Fruit fly (Drosophila melanogaster) whole organism, embryonic: ENCODE results near the gene CG4465.

ENCODE experiments used
- B-H1 ChIP-seq: fragments of 200-800 bp; sonication (Bioruptor generic); IDR thresholded peaks from 3 replicates; pipeline ENCODE4 v1.3.6; 2022; ENCODE audit warnings: missing biosample characterization, missing genetic modification characterization
- CG10267 ChIP-seq: fragments of 200-800 bp; sonication (Bioruptor generic); optimal IDR thresholded peaks from 2 replicates; lab custom pipeline; 2018; ENCODE audit warnings: missing biosample characterization, mild to moderate bottlenecking, missing genetic modification characterization, moderate library complexity
- CG10462 ChIP-seq: fragments of 200-800 bp; sonication (Bioruptor generic); optimal IDR thresholded peaks from 2 replicates; lab custom pipeline; 2016; ENCODE audit warnings: missing biosample characterization, missing genetic modification characterization
- CG10543 ChIP-seq: fragments of 200-800 bp; sonication (Bioruptor generic); optimal IDR thresholded peaks from 3 replicates; lab custom pipeline; 2017; ENCODE audit warnings: missing biosample characterization, mild to moderate bottlenecking, missing genetic modification characterization, moderate library complexity
- CG10565 ChIP-seq: fragments of 200-800 bp; sonication (Bioruptor generic); optimal IDR thresholded peaks from 3 replicates; lab custom pipeline; 2016; ENCODE audit warnings: missing biosample characterization, mild to moderate bottlenecking, missing genetic modification characterization
- CG11560 ChIP-seq: fragments of 200-800 bp; sonication (Bioruptor generic); IDR thresholded peaks from 3 replicates; pipeline ENCODE4 v1.3.6; 2022; ENCODE audit warnings: missing biosample characterization, missing genetic modification characterization
- CG11696 ChIP-seq: fragments of 200-800 bp; sonication (Bioruptor generic); IDR thresholded peaks from 2 replicates; pipeline ENCODE4 v1.3.6; 2022; ENCODE audit warnings: missing biosample characterization, missing genetic modification characterization
- CG14014 ChIP-seq: fragments of 200-800 bp; sonication (Bioruptor generic); IDR thresholded peaks from 2 replicates; pipeline ENCODE4 v1.3.6; 2022; ENCODE audit warnings: missing biosample characterization, missing genetic modification characterization
- CG15011 ChIP-seq: fragments of 200-800 bp; sonication (Bioruptor generic); optimal IDR thresholded peaks from 3 replicates; lab custom pipeline; 2018; ENCODE audit warnings: missing biosample characterization, mild to moderate bottlenecking, missing genetic modification characterization
- CG16815 ChIP-seq: fragments of 200-800 bp; sonication (Bioruptor generic); optimal IDR thresholded peaks from 3 replicates; lab custom pipeline; 2017; ENCODE audit warnings: missing biosample characterization, mild to moderate bottlenecking, missing genetic modification characterization
- CG1792 ChIP-seq: fragments of 200-800 bp; sonication (Bioruptor generic); optimal IDR thresholded peaks from 2 replicates; lab custom pipeline; 2016; ENCODE audit warnings: missing biosample characterization, missing genetic modification characterization
- CG2129 ChIP-seq: fragments of 200-800 bp; sonication (Bioruptor generic); IDR thresholded peaks from 2 replicates; pipeline ENCODE4 v1.3.6; 2022; ENCODE audit warnings: missing biosample characterization, missing genetic modification characterization; ENCODE audit not compliant: partially characterized antibody
- CG34224 ChIP-seq: fragments of 200-800 bp; sonication (Bioruptor generic); IDR thresholded peaks from 3 replicates; pipeline ENCODE4 v1.3.6; 2022; ENCODE audit warnings: missing biosample characterization, missing genetic modification characterization; ENCODE audit not compliant: partially characterized antibody
- CG3838 ChIP-seq: fragments of 200-800 bp; sonication (Bioruptor generic); optimal IDR thresholded peaks from 3 replicates; lab custom pipeline; 2016; ENCODE audit warnings: missing biosample characterization, missing genetic modification characterization
- CG6813 ChIP-seq: fragments of 200-800 bp; sonication (Bioruptor generic); optimal IDR thresholded peaks from 2 replicates; lab custom pipeline; 2017; ENCODE audit warnings: missing biosample characterization, missing genetic modification characterization, mild to moderate bottlenecking, moderate library complexity, missing genetic modification reagents
- CG7556 ChIP-seq: fragments of 200-800 bp; sonication (Bioruptor generic); optimal IDR thresholded peaks from 2 replicates; lab custom pipeline; 2017; ENCODE audit warnings: missing biosample characterization, mild to moderate bottlenecking, missing genetic modification characterization
- CG7745 ChIP-seq: fragments of 200-800 bp; sonication (Bioruptor generic); optimal IDR thresholded peaks from 2 replicates; lab custom pipeline; 2018; ENCODE audit warnings: missing biosample characterization, mild to moderate bottlenecking, missing genetic modification characterization, moderate library complexity
- CG9817 ChIP-seq: fragments of 200-800 bp; sonication (Bioruptor generic); optimal IDR thresholded peaks from 2 replicates; lab custom pipeline; 2018; ENCODE audit warnings: missing biosample characterization, mild to moderate bottlenecking, missing genetic modification characterization, moderate library complexity
- Fer3 ChIP-seq: fragments of 200-800 bp; sonication (Bioruptor generic); optimal IDR thresholded peaks from 2 replicates; lab custom pipeline; 2018; ENCODE audit warnings: missing biosample characterization, mild to moderate bottlenecking, missing genetic modification characterization, moderate library complexity
- H15 ChIP-seq: fragments of 200-800 bp; sonication (Bioruptor generic); IDR thresholded peaks from 3 replicates; pipeline ENCODE4 v1.3.6; 2022; ENCODE audit warnings: missing biosample characterization, missing genetic modification characterization
- Hr51 ChIP-seq, 2 experiments: fragments of 200-800 bp; sonication (Bioruptor generic); optimal IDR thresholded peaks; 2 replicates in 1 of 2; 3 replicates in 1 of 2; lab custom pipeline; 2016 to 2018; ENCODE audit warnings: missing biosample characterization in 2 of 2, missing genetic modification characterization in 2 of 2, mild to moderate bottlenecking in 1 of 2, moderate library complexity in 1 of 2
- Mad ChIP-seq: fragments of 200-800 bp; sonication (Bioruptor generic); optimal IDR thresholded peaks from 2 replicates; lab custom pipeline; 2016; ENCODE audit warnings: missing biosample characterization, missing genetic modification characterization
- Med ChIP-seq: fragments of 200-800 bp; sonication (Bioruptor generic); peaks from one replicate; lab custom pipeline; 2016; ENCODE audit warnings: missing biosample characterization, missing genetic modification characterization, mild to moderate bottlenecking, inconsistent platforms, moderate library complexity
- Nf-YA ChIP-seq: fragments of 200-800 bp; sonication (Bioruptor generic); IDR thresholded peaks from 2 replicates; pipeline ENCODE4 v1.3.6; 2022; ENCODE audit warnings: missing biosample characterization, missing genetic modification characterization
- Oaz ChIP-seq: fragments of 200-800 bp; sonication (Bioruptor generic); IDR thresholded peaks from 2 replicates; pipeline ENCODE4 v1.3.6; 2022; ENCODE audit warnings: missing biosample characterization, missing genetic modification characterization
- Ptx1 ChIP-seq: fragments of 200-800 bp; sonication (Bioruptor generic); IDR thresholded peaks from 2 replicates; pipeline ENCODE4 v1.3.6; 2022; ENCODE audit warnings: missing biosample characterization, missing genetic modification characterization
- Spps ChIP-seq: fragments of 200-800 bp; sonication (Bioruptor generic); optimal IDR thresholded peaks from 2 replicates; lab custom pipeline; 2018; ENCODE audit warnings: missing biosample characterization, mild to moderate bottlenecking, missing genetic modification characterization
- Trl ChIP-seq, 3 experiments: fragments of >200 bp in 2 of 3; fragments of 200-800 bp in 1 of 3; sonication (Bioruptor generic) in 1 of 3; optimal IDR thresholded peaks; 2 replicates in 1 of 3; 3 replicates in 2 of 3; lab custom pipeline; 2016 to 2017; ENCODE audit warnings: missing biosample characterization in 1 of 3, missing genetic modification characterization in 1 of 3
- Xrp1 ChIP-seq: fragments of 200-800 bp; sonication (Bioruptor generic); IDR thresholded peaks from 2 replicates; pipeline ENCODE4 v1.3.6; 2022; ENCODE audit warnings: missing biosample characterization, missing genetic modification characterization
- chinmo ChIP-seq: fragments of 200-800 bp; sonication (Bioruptor generic); IDR thresholded peaks from 4 replicates; pipeline ENCODE4 v1.3.6; 2022; ENCODE audit warnings: missing biosample characterization, missing genetic modification characterization; ENCODE audit not compliant: partially characterized antibody
- crc ChIP-seq: fragments of 200-800 bp; sonication (Bioruptor generic); optimal IDR thresholded peaks from 2 replicates; lab custom pipeline; 2016; ENCODE audit warnings: missing biosample characterization, missing genetic modification characterization
- dati ChIP-seq: fragments of 200-800 bp; sonication (Bioruptor generic); IDR thresholded peaks from 2 replicates; pipeline ENCODE4 v1.3.6; 2022; ENCODE audit warnings: missing biosample characterization, missing genetic modification characterization
- fd102C ChIP-seq: fragments of 200-800 bp; sonication (Bioruptor generic); optimal IDR thresholded peaks from 2 replicates; lab custom pipeline; 2018; ENCODE audit warnings: missing biosample characterization, mild to moderate bottlenecking, missing genetic modification characterization, moderate library complexity
- gce ChIP-seq: fragments of 200-800 bp; sonication (Bioruptor generic); IDR thresholded peaks from 3 replicates; pipeline ENCODE4 v1.3.6; 2022; ENCODE audit warnings: missing biosample characterization, missing genetic modification characterization
- gsb ChIP-seq: fragments of 200-800 bp; sonication (Bioruptor generic); IDR thresholded peaks from 2 replicates; pipeline ENCODE4 v1.3.6; 2022; ENCODE audit warnings: missing biosample characterization, missing genetic modification characterization
- gt ChIP-seq: fragments of 200-800 bp; sonication (Bioruptor generic); IDR thresholded peaks from 2 replicates; pipeline ENCODE4 v1.3.6; 2022; ENCODE audit warnings: missing biosample characterization, missing genetic modification characterization
- hb ChIP-seq: fragments of 200-800 bp; sonication (Bioruptor generic); IDR thresholded peaks from 3 replicates; pipeline ENCODE4 v1.3.6; 2022; ENCODE audit warnings: missing biosample characterization, missing genetic modification characterization; ENCODE audit not compliant: partially characterized antibody
- jigr1 ChIP-seq: fragments of 200-800 bp; sonication (Bioruptor generic); IDR thresholded peaks from 3 replicates; pipeline ENCODE4 v1.3.6; 2022; ENCODE audit warnings: missing biosample characterization, missing genetic modification characterization
- knrl ChIP-seq: fragments of 200-800 bp; sonication (Bioruptor generic); IDR thresholded peaks from 3 replicates; pipeline ENCODE4 v1.3.6; 2022; ENCODE audit warnings: missing biosample characterization, missing genetic modification characterization; ENCODE audit not compliant: partially characterized antibody
- nmo ChIP-seq: fragments of 200-800 bp; sonication (Bioruptor generic); optimal IDR thresholded peaks from 2 replicates; lab custom pipeline; 2018; ENCODE audit warnings: missing biosample characterization, mild to moderate bottlenecking, missing genetic modification characterization, moderate library complexity
- nom ChIP-seq: fragments of 200-800 bp; sonication (Bioruptor generic); optimal IDR thresholded peaks from 2 replicates; lab custom pipeline; 2017; ENCODE audit warnings: missing biosample characterization, missing genetic modification characterization, mild to moderate bottlenecking, moderate library complexity, missing genetic modification reagents
- oc ChIP-seq: fragments of 200-800 bp; sonication (Bioruptor generic); optimal IDR thresholded peaks from 2 replicates; lab custom pipeline; 2018; ENCODE audit warnings: missing biosample characterization, mild to moderate bottlenecking, missing genetic modification characterization, moderate library complexity
- sd ChIP-seq: fragments of 200-800 bp; sonication (Bioruptor generic); optimal IDR thresholded peaks from 3 replicates; lab custom pipeline; 2018; ENCODE audit warnings: missing biosample characterization, mild to moderate bottlenecking, missing genetic modification characterization, moderate library complexity
- so ChIP-seq: fragments of 200-800 bp; sonication (Bioruptor generic); IDR thresholded peaks from 3 replicates; pipeline ENCODE4 v1.3.6; 2022; ENCODE audit warnings: missing biosample characterization, missing genetic modification characterization
- tup ChIP-seq: fragments of 200-800 bp; sonication (Bioruptor generic); optimal IDR thresholded peaks from 2 replicates; lab custom pipeline; 2016; ENCODE audit warnings: missing biosample characterization, mild to moderate bottlenecking, missing genetic modification characterization, moderate library complexity
- unc-4 ChIP-seq: fragments of 200-800 bp; sonication (Bioruptor generic); IDR thresholded peaks from 2 replicates; pipeline ENCODE4 v1.3.6; 2022; ENCODE audit warnings: missing biosample characterization, missing genetic modification characterization; ENCODE audit not compliant: partially characterized antibody
- wdn ChIP-seq: fragments of 200-800 bp; sonication (Bioruptor generic); IDR thresholded peaks from 2 replicates; pipeline ENCODE4 v1.3.6; 2022; ENCODE audit warnings: missing biosample characterization, missing genetic modification characterization
- z ChIP-seq: fragments of 200-800 bp; sonication (Bioruptor generic); IDR thresholded peaks from 3 replicates; pipeline ENCODE4 v1.3.6; 2022; ENCODE audit warnings: missing biosample characterization, missing genetic modification characterization
- zen ChIP-seq: fragments of 200-800 bp; sonication (Bioruptor generic); optimal IDR thresholded peaks from 3 replicates; lab custom pipeline; 2018; ENCODE audit warnings: missing biosample characterization, mild to moderate bottlenecking, missing genetic modification characterization, moderate library complexity

CG4465 gene

dm6 chr3R:19904865-19905373 lies 12.7 kb downstream of the CG4465 start, which contains the start of the genes Surf6 and RhoGAP92B (continued):
- TF ChIP-seq nmo (peak; percentile 86), CG11696 (no peak), wdn (no peak), knrl (GFP tag; lab: Robert Waterston, UW) (peak; percentile 62; the same call in 2 of the 3 replicates), fd102C (GFP tag; lab: Kevin White, UChicago) (no peak), CG1792 (GFP tag; lab: Kevin White, UChicago) (peak; percentile 3), nom (peak; percentile 78), CG16815 (no peak), CG10267 (tag; lab: Kevin White, UChicago) (peak; percentile 77), crc (GFP tag; lab: Kevin White, UChicago) (peak; percentile 22), gt (no peak), CG15011 (GFP tag; lab: Kevin White, UChicago) (no peak), gce (no peak), Mad (peak; percentile 63), CG3838 (GFP tag; lab: Kevin White, UChicago) (no peak), Med (GFP tag; lab: Kevin White, UChicago) (peak; percentile 97), dati (no peak), oc (tag; lab: Kevin White, UChicago) (no peak), sd (peak; percentile 67), CG7745 (no peak), Fer3 (peak; percentile 55), CG34224 (no peak), z (no peak), Trl (optimal IDR thresholded peaks at IDR 0.05; lab: Kevin White, UChicago) (no peak), Trl (GFP tag; optimal IDR thresholded peaks at IDR 0.05; lab: Kevin White, UChicago) (peak; percentile 77), Nf-YA (GFP tag; lab: Robert Waterston, UW) (no peak), CG6813 (peak; percentile 37), gsb (GFP tag; lab: Robert Waterston, UW) (no peak), Xrp1 (GFP tag; lab: Robert Waterston, UW) (peak; percentile 50; the same call in 1 of the 2 replicates), CG2129 (GFP tag; lab: Robert Waterston, UW) (no peak), B-H1 (GFP tag; lab: Robert Waterston, UW) (no peak), unc-4 (GFP tag; lab: Robert Waterston, UW) (peak; percentile 45; the same call in 1 of the 2 replicates), tup (no peak), CG7556 (GFP tag; lab: Kevin White, UChicago) (peak; percentile 36), Oaz (no peak), CG9817 (tag; lab: Kevin White, UChicago) (peak; percentile 31), zen (peak; percentile 53), H15 (0 out of 3 replicates have a peak, but pooled peaks have one; percentile 23), CG10565 (GFP tag; lab: Kevin White, UChicago) (no peak), CG14014 (GFP tag; lab: Robert Waterston, UW) (peak; percentile 45; the same call in 1 of the 2 replicates), Spps (peak; percentile 4), hb (GFP tag; lab: Robert Waterston, UW) (no peak), so (GFP tag; lab: Robert Waterston, UW) (peak; percentile 53; the same call in 1 of the 3 replicates), CG10462 (GFP tag; lab: Kevin White, UChicago) (peak; percentile 53), CG10543 (GFP tag; lab: Kevin White, UChicago) (peak; percentile 82), jigr1 (no peak), chinmo (0 out of 4 replicates have a peak, but pooled peaks have one; percentile 43), CG11560 (tag; lab: Robert Waterston, UW) (no peak), Ptx1 (GFP tag; lab: Robert Waterston, UW) (0 out of 2 replicates have a peak, but pooled peaks have one; percentile 27), Hr51 (GFP tag; optimal IDR thresholded peaks at IDR 0.05; lab: Kevin White, UChicago) (peak; percentile 32 to 55)
